Worm (Caenorhabditis elegans): ENCODE measurements around the gene nduf-2.2.
A peak's percentile ranks its signal among the peaks of the same experiment; 100 is the strongest.

The nduf-2.2 gene

DNA sequence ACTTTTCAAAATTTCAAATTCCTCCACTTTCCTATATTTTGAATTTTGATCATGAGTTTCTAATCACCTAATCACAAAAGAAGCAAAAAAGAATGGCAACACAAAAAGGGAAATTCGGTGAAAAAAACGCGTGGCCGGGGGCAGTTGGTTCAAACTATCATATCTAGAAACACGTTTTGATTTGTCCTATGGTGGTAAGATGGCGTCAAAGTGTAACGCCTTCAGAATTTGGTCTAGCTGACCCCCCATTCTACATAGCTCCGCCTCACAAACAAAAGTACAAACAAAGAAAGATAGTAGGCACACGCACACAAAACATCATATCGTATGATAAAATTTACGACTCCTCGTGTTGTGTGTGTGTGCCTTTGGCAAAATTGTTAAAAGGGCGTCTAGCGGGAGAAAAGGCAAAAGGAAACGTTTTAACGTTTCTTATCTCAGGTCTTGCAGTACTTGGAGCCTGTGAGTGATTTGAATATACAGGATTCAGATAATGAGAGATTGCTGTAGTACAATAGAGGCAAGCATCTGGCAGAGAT, 43.0 kb upstream of the nduf-2.2 start (continued):
- peak in 1 of 2 experiments; percentile 83 for TF ChIP-seq unc-62 (GFP tag; optimal IDR thresholded peaks at IDR 0.05 in 1 of 2)
- TF ChIP-seq unc-62 (tag; optimal IDR thresholded peaks at IDR 0.05) = no peak
- TF ChIP-seq Y105C5A.15 (GFP tag; IDR thresholded peaks at IDR 0.05) = no peak
- no peak for TF ChIP-seq Y48G9A.11 (GFP tag; IDR thresholded peaks at IDR 0.05)
- TF ChIP-seq snpc-1.2 (GFP tag; IDR thresholded peaks at IDR 0.05) = no peak
- TF ChIP-seq zip-2 (tag; optimal IDR thresholded peaks at IDR 0.05) = no peak
- no peak for TF ChIP-seq Y5F2A.4 (GFP tag; optimal IDR thresholded peaks at IDR 0.05)
- no peak for TF ChIP-seq T20F7.1 (GFP tag; optimal IDR thresholded peaks at IDR 0.05)
- TF ChIP-seq ZK337.2 (GFP tag; IDR thresholded peaks at IDR 0.05) = no peak
- no peak for TF ChIP-seq mdt-29 (GFP tag; IDR thresholded peaks at IDR 0.05)
- no peak for TF ChIP-seq lin-15B (tag; optimal IDR thresholded peaks at IDR 0.05)
- TF ChIP-seq F10B5.3 (tag; optimal IDR thresholded peaks at IDR 0.05) = no peak
- TF ChIP-seq zag-1 (tag; optimal IDR thresholded peaks at IDR 0.05) = no peak
- TF ChIP-seq daf-12 (tag; optimal IDR thresholded peaks at IDR 0.05) = no peak
- TF ChIP-seq lin-39 (tag; optimal IDR thresholded peaks at IDR 0.05) = no peak
- peak; percentile 31 to 76 for TF ChIP-seq mdl-1 (tag; optimal IDR thresholded peaks at IDR 0.05)
- TF ChIP-seq lin-13 (GFP tag; optimal IDR thresholded peaks at IDR 0.05) = no peak
- TF ChIP-seq cey-2 (tag; optimal IDR thresholded peaks at IDR 0.05; ENCODE audit: borderline replicate concordance, insufficient read depth) = peak; percentile 60
- peak; percentile 86 for TF ChIP-seq mxl-3 (GFP tag; optimal IDR thresholded peaks at IDR 0.05)
- no peak for TF ChIP-seq R02D3.7 (tag; optimal IDR thresholded peaks at IDR 0.05)
- no peak for TF ChIP-seq jun-1 (tag; optimal IDR thresholded peaks at IDR 0.05)
- TF ChIP-seq arid-1 (GFP tag; conservative IDR thresholded peaks at IDR 0.05) = no peak
- TF ChIP-seq nhr-76 (tag; optimal IDR thresholded peaks at IDR 0.05) = no peak
- no peak for TF ChIP-seq nhr-11 (tag; optimal IDR thresholded peaks at IDR 0.05)
- TF ChIP-seq unc-39 (tag; optimal IDR thresholded peaks at IDR 0.05) = no peak
- no peak for TF ChIP-seq fkh-10 (GFP tag; optimal IDR thresholded peaks at IDR 0.05)
- TF ChIP-seq aha-1 (tag) = peak; percentile 61
- TF ChIP-seq madf-5 (GFP tag; IDR thresholded peaks at IDR 0.05) = no peak
- TF ChIP-seq spr-3 (GFP tag; optimal IDR thresholded peaks at IDR 0.05) = no peak
- no peak for TF ChIP-seq attf-4 (tag; optimal IDR thresholded peaks at IDR 0.05)
- no peak for TF ChIP-seq nhr-77 (tag; optimal IDR thresholded peaks at IDR 0.05)
- TF ChIP-seq dve-1 (tag; optimal IDR thresholded peaks at IDR 0.05; ENCODE audit: insufficient read depth) = peak; percentile 84
- TF ChIP-seq lsy-2 (tag; optimal IDR thresholded peaks at IDR 0.05) = no peak
- no peak for TF ChIP-seq ZK546.5 (tag; optimal IDR thresholded peaks at IDR 0.05)
- no peak for TF ChIP-seq duxl-1 (tag; optimal IDR thresholded peaks at IDR 0.05; ENCODE audit: poor library complexity)
- no peak for TF ChIP-seq nhr-237 (tag; optimal IDR thresholded peaks at IDR 0.05)
- TF ChIP-seq dpl-1 (GFP tag; optimal IDR thresholded peaks at IDR 0.05) = no peak
- TF ChIP-seq lim-7 (GFP tag; IDR thresholded peaks at IDR 0.05) = no peak
- TF ChIP-seq nhr-42 (GFP tag; IDR thresholded peaks at IDR 0.05) = no peak
- TF ChIP-seq hlh-30 (tag; optimal IDR thresholded peaks at IDR 0.05; ENCODE audit: insufficient read depth) = peak; percentile 82
- no peak for TF ChIP-seq daf-8 (GFP tag; IDR thresholded peaks at IDR 0.05)
- no peak for TF ChIP-seq F49E8.2 (tag; optimal IDR thresholded peaks at IDR 0.05; ENCODE audit: borderline replicate concordance)
- no peak for TF ChIP-seq F26F4.8 (GFP tag; conservative IDR thresholded peaks at IDR 0.05)
- TF ChIP-seq dmd-6 (GFP tag; IDR thresholded peaks at IDR 0.05) = peak; percentile 83
- TF ChIP-seq ceh-28 (tag; optimal IDR thresholded peaks at IDR 0.05) = no peak
- TF ChIP-seq zfp-2 (tag; optimal IDR thresholded peaks at IDR 0.05) = no peak
- TF ChIP-seq lin-1 (GFP tag; IDR thresholded peaks at IDR 0.05) = 0 out of 2 replicates have a peak, but pooled peaks have one; percentile 15
- TF ChIP-seq tra-1 (GFP tag; IDR thresholded peaks at IDR 0.05) = no peak
- no peak for TF ChIP-seq ceh-82 (tag; optimal IDR thresholded peaks at IDR 0.05)
- no peak for TF ChIP-seq daf-19 (GFP tag; conservative IDR thresholded peaks at IDR 0.05)
- no peak for TF ChIP-seq set-16 (GFP tag; IDR thresholded peaks at IDR 0.05)
- TF ChIP-seq nhr-25 (tag; optimal IDR thresholded peaks at IDR 0.05; ENCODE audit: borderline replicate concordance, insufficient read depth) = no peak

All from whole organism, L4 larva.